Worm (Caenorhabditis elegans): ENCODE results near the gene F47B7.2.

Gene F47B7.2

ce11 chrX:3827311-3827710 is 54.7 kb downstream of the F47B7.2 start:
- no peak for TF ChIP-seq egrh-3 (GFP tag; IDR thresholded peaks at IDR 0.05)
- no peak for TF ChIP-seq rpc-1 (optimal IDR thresholded peaks at IDR 0.05)
- no peak for TF ChIP-seq rpc-1 (tag; optimal IDR thresholded peaks at IDR 0.05)
- TF ChIP-seq akir-1 (GFP tag; optimal IDR thresholded peaks at IDR 0.05) = no peak
- no peak for TF ChIP-seq hlh-12 (tag; optimal IDR thresholded peaks at IDR 0.05)
- no peak for TF ChIP-seq sptf-2 (GFP tag; optimal IDR thresholded peaks at IDR 0.05)
- TF ChIP-seq Y53G8AR.9 (GFP tag; conservative IDR thresholded peaks at IDR 0.05) = no peak
- TF ChIP-seq lsl-1 (GFP tag; optimal IDR thresholded peaks at IDR 0.05) = no peak
- TF ChIP-seq nhr-179 (tag; optimal IDR thresholded peaks at IDR 0.05) = no peak
- TF ChIP-seq unc-130 (GFP tag; optimal IDR thresholded peaks at IDR 0.05) = no peak
- no peak for TF ChIP-seq lag-1 (GFP tag; IDR thresholded peaks at IDR 0.05)
- no peak for TF ChIP-seq attf-3 (GFP tag; conservative IDR thresholded peaks at IDR 0.05)
- TF ChIP-seq F52B5.7 (tag; optimal IDR thresholded peaks at IDR 0.05) = no peak
- no peak for TF ChIP-seq nfya-1 (tag; optimal IDR thresholded peaks at IDR 0.05; ENCODE audit: borderline replicate concordance, insufficient read depth)
- no peak for TF ChIP-seq dpl-1 (GFP tag; optimal IDR thresholded peaks at IDR 0.05)
- TF ChIP-seq K12H6.12 (tag; optimal IDR thresholded peaks at IDR 0.05) = no peak
- no peak for TF ChIP-seq rec-8 (tag; optimal IDR thresholded peaks at IDR 0.05)
- no peak for TF ChIP-seq egl-44 (GFP tag; IDR thresholded peaks at IDR 0.05)
- no peak for TF ChIP-seq lin-40 (tag; optimal IDR thresholded peaks at IDR 0.05)
- no peak for TF ChIP-seq xnd-1 (tag; optimal IDR thresholded peaks at IDR 0.05)
- TF ChIP-seq mxl-1 (tag; optimal IDR thresholded peaks at IDR 0.05) = no peak
